Fruit fly (Drosophila melanogaster): ENCODE measurements around the gene Eig71Ei.
A peak's percentile ranks its signal among the peaks of the same experiment; 100 is the strongest.

Eig71Ei gene

dm6 chr3L:15662510-15662909 is 3.0 kb downstream of the Eig71Ei start:
- TF ChIP-seq GATAd (GFP tag; optimal IDR thresholded peaks at IDR 0.05): no peak
- no peak for TF ChIP-seq sv (GFP tag; optimal IDR thresholded peaks at IDR 0.05)
- no peak for TF ChIP-seq foxo (GFP tag; optimal IDR thresholded peaks at IDR 0.05)
- no peak for TF ChIP-seq jim (GFP tag; optimal IDR thresholded peaks at IDR 0.05)
- TF ChIP-seq usp (GFP tag; optimal IDR thresholded peaks at IDR 0.05): no peak
- TF ChIP-seq brk (GFP tag; optimal IDR thresholded peaks at IDR 0.05): no peak
- TF ChIP-seq fru (GFP tag; optimal IDR thresholded peaks at IDR 0.05): no peak
- no peak for TF ChIP-seq Dfd (GFP tag; optimal IDR thresholded peaks at IDR 0.05)
- no peak for TF ChIP-seq ey (GFP tag; optimal IDR thresholded peaks at IDR 0.05)
- no peak for TF ChIP-seq pan (optimal IDR thresholded peaks at IDR 0.05)
- no peak for TF ChIP-seq CG9705 (GFP tag; optimal IDR thresholded peaks at IDR 0.05)

dm6 chr3L:15664199-15664794 is 4.8 kb downstream of the Eig71Ei start:
- TF ChIP-seq Abd-B (GFP tag; optimal IDR thresholded peaks at IDR 0.05): no peak
- no peak for TF ChIP-seq jim (GFP tag; optimal IDR thresholded peaks at IDR 0.05)
- no peak for TF ChIP-seq CG32264 (GFP tag; optimal IDR thresholded peaks at IDR 0.05)
- no peak for TF ChIP-seq ey (GFP tag; optimal IDR thresholded peaks at IDR 0.05)
- TF ChIP-seq dl (GFP tag; optimal IDR thresholded peaks at IDR 0.05; ENCODE audit: insufficient read depth in 1 of 2, partially characterized antibody in 2 of 2): no peak
- no peak for TF ChIP-seq dsf (GFP tag; optimal IDR thresholded peaks at IDR 0.05; ENCODE audit: borderline replicate concordance)
- TF ChIP-seq pan (optimal IDR thresholded peaks at IDR 0.05): no peak
- no peak for TF ChIP-seq brk (GFP tag; optimal IDR thresholded peaks at IDR 0.05)
- no peak for TF ChIP-seq dmrt93B (GFP tag; optimal IDR thresholded peaks at IDR 0.05)
- TF ChIP-seq Dfd (GFP tag; optimal IDR thresholded peaks at IDR 0.05): no peak
- no peak for TF ChIP-seq Hr78 (GFP tag; optimal IDR thresholded peaks at IDR 0.05)
- TF ChIP-seq Myc (optimal IDR thresholded peaks at IDR 0.05): no peak
- TF ChIP-seq foxo (GFP tag; optimal IDR thresholded peaks at IDR 0.05): no peak
- no peak for TF ChIP-seq sv (GFP tag; optimal IDR thresholded peaks at IDR 0.05)
- TF ChIP-seq h (GFP tag; optimal IDR thresholded peaks at IDR 0.05): no peak

dm6 chr3L:15665741-15666140 is 6.2 kb downstream of the Eig71Ei start:
- TF ChIP-seq Sp1 (GFP tag; optimal IDR thresholded peaks at IDR 0.05) (no peak), OdsH (GFP tag; optimal IDR thresholded peaks at IDR 0.05) (no peak), psq (GFP tag; optimal IDR thresholded peaks at IDR 0.05) (no peak), Dif (GFP tag; optimal IDR thresholded peaks at IDR 0.05; ENCODE audit: partially characterized antibody) (no peak), woc (GFP tag; optimal IDR thresholded peaks at IDR 0.05) (no peak), Hr83 (GFP tag; optimal IDR thresholded peaks at IDR 0.05; ENCODE audit: poor library complexity, severe bottlenecking) (no peak), foxo (GFP tag; optimal IDR thresholded peaks at IDR 0.05) (no peak), tai (GFP tag; optimal IDR thresholded peaks at IDR 0.05) (no peak), dsf (GFP tag; optimal IDR thresholded peaks at IDR 0.05; ENCODE audit: borderline replicate concordance) (no peak), GATAd (GFP tag; optimal IDR thresholded peaks at IDR 0.05) (no peak), fru (GFP tag; optimal IDR thresholded peaks at IDR 0.05) (no peak)

- TF ChIP-seq brk (GFP tag; optimal IDR thresholded peaks at IDR 0.05) (no peak), Dif (GFP tag; optimal IDR thresholded peaks at IDR 0.05; ENCODE audit: partially characterized antibody) (no peak), rgr (GFP tag; optimal IDR thresholded peaks at IDR 0.05) (no peak), Hnf4 (GFP tag; optimal IDR thresholded peaks at IDR 0.05) (no peak), HLH106 (tag; optimal IDR thresholded peaks at IDR 0.05) (no peak), GATAd (GFP tag; optimal IDR thresholded peaks at IDR 0.05) (no peak), Sp1 (GFP tag; optimal IDR thresholded peaks at IDR 0.05) (no peak), Jra (GFP tag; optimal IDR thresholded peaks at IDR 0.05) (no peak), CG9705 (GFP tag; optimal IDR thresholded peaks at IDR 0.05) (no peak), Dfd (GFP tag; optimal IDR thresholded peaks at IDR 0.05) (no peak), dsf (GFP tag; optimal IDR thresholded peaks at IDR 0.05; ENCODE audit: borderline replicate concordance) (no peak), Abd-B (GFP tag; optimal IDR thresholded peaks at IDR 0.05) (no peak), dl (GFP tag; optimal IDR thresholded peaks at IDR 0.05; ENCODE audit: insufficient read depth in 1 of 2, partially characterized antibody in 2 of 2) (no peak), h (GFP tag; optimal IDR thresholded peaks at IDR 0.05) (no peak)
Measured at dm6 chr3L:15669939-15670338, 10.4 kb downstream of the Eig71Ei start.

dm6 chr3L:15670455-15670854 is 10.9 kb downstream of the Eig71Ei start:
- TF ChIP-seq CG32264 (GFP tag; optimal IDR thresholded peaks at IDR 0.05) (no peak), sv (GFP tag; optimal IDR thresholded peaks at IDR 0.05) (no peak), lola (GFP tag; optimal IDR thresholded peaks at IDR 0.05) (no peak), Hnf4 (GFP tag; optimal IDR thresholded peaks at IDR 0.05) (no peak), GATAd (GFP tag; optimal IDR thresholded peaks at IDR 0.05) (no peak), woc (GFP tag; optimal IDR thresholded peaks at IDR 0.05) (no peak), dsf (GFP tag; optimal IDR thresholded peaks at IDR 0.05; ENCODE audit: borderline replicate concordance) (no peak), rgr (GFP tag; optimal IDR thresholded peaks at IDR 0.05) (peak; percentile 56), CG9705 (GFP tag; optimal IDR thresholded peaks at IDR 0.05) (no peak), Hr78 (GFP tag; optimal IDR thresholded peaks at IDR 0.05) (no peak), brk (GFP tag; optimal IDR thresholded peaks at IDR 0.05) (no peak), Mio (GFP tag; optimal IDR thresholded peaks at IDR 0.05) (no peak), dl (GFP tag; optimal IDR thresholded peaks at IDR 0.05; ENCODE audit: insufficient read depth in 1 of 2, partially characterized antibody in 2 of 2) (no peak), N (GFP tag; optimal IDR thresholded peaks at IDR 0.05) (no peak), Dfd (GFP tag; optimal IDR thresholded peaks at IDR 0.05) (no peak), h (GFP tag; optimal IDR thresholded peaks at IDR 0.05) (peak; percentile 25), Vsx2 (GFP tag; optimal IDR thresholded peaks at IDR 0.05; ENCODE audit: partially characterized antibody) (no peak), usp (GFP tag; optimal IDR thresholded peaks at IDR 0.05) (no peak), Myc (optimal IDR thresholded peaks at IDR 0.05) (no peak), OdsH (GFP tag; optimal IDR thresholded peaks at IDR 0.05) (peak; percentile 65), pan (optimal IDR thresholded peaks at IDR 0.05) (no peak), sage (GFP tag; optimal IDR thresholded peaks at IDR 0.05) (no peak), Sp1 (GFP tag; optimal IDR thresholded peaks at IDR 0.05) (peak; percentile 71), ey (GFP tag; optimal IDR thresholded peaks at IDR 0.05) (no peak), dmrt93B (GFP tag; optimal IDR thresholded peaks at IDR 0.05) (peak; percentile 40), psq (GFP tag; optimal IDR thresholded peaks at IDR 0.05) (peak; percentile 54), Jra (GFP tag; optimal IDR thresholded peaks at IDR 0.05) (no peak), tai (GFP tag; optimal IDR thresholded peaks at IDR 0.05) (no peak), HLH106 (tag; optimal IDR thresholded peaks at IDR 0.05) (peak; percentile 54), jim (GFP tag; optimal IDR thresholded peaks at IDR 0.05) (no peak)

All from whole organism, wandering third instar larva.